Fruit fly (Drosophila melanogaster) Kc167 (cell line): Measurements from ENCODE around the gene Awh.

Experiments used
- Myc ChIP-seq: fragments of >200 bp; optimal IDR thresholded peaks from 2 replicates; lab custom pipeline; 2017; ENCODE audit warnings: missing external identifiers
- insv ChIP-seq: fragments of >200 bp; optimal IDR thresholded peaks from 3 replicates; lab custom pipeline; 2018; ENCODE audit warnings: missing external identifiers

DNA sequence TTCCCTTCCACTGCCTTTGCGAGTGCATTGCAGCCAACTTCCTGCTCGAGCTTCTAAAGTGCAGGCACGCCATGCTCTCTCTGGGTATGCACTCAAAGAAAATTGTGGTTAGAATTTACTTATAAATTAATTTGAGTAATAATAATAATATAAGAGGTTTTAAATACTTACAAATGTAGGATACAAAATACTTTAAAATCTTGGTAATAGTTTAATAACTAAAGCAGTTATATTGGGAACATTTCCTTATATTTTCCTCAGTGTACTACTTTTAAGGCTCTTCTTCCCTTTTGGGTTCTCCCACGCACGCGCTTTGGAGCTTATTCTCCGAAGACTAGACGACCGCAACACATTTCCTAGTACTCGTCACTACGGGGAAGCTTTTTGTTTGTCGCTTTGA lies 19.5 kb upstream of the Awh start:
- TF ChIP-seq Myc (lab: Kevin White, UChicago), result no peak
- no peak for TF ChIP-seq insv (lab: Kevin White, UChicago)
